Fruit fly (Drosophila melanogaster) whole organism, pupa: ENCODE measurements around the gene CG14073.

Experiments
- EcR ChIP-seq: fragments of 200-800 bp; sonication (Bioruptor generic); optimal IDR thresholded peaks from 3 replicates; lab custom pipeline; 2019; ENCODE audit warnings: missing biosample characterization, missing genetic modification characterization, mild to moderate bottlenecking, moderate library complexity, missing genetic modification reagents
- Pif1B ChIP-seq: fragments of 200-800 bp; sonication (Bioruptor generic); optimal IDR thresholded peaks from 3 replicates; lab custom pipeline; 2016; ENCODE audit warnings: missing biosample characterization, missing genetic modification characterization

DNA sequence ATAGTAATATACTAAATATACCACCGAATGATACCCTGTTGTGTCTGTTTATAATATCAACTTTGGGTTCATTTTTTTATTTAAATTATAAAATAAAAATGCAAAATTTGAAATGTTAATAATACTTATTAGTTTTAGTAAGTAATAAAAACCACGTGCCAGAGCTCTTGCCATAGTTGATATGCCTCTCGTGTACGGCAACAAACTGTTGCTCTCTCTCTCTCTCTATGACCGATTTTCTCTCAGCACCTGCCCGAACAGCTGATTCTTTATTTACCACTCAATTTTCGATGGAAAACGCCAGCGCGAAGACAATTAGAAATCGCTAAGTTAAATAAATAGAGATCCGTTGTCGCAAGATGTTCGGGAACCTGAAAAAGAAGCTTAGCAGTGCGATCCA is 47.0 kb upstream of the CG14073 start, which contains the start of gene Dysb:
- TF ChIP-seq EcR (GFP tag; lab: Kevin White, UChicago): no peak
- TF ChIP-seq Pif1B: peak; percentile 82
